Worm (Caenorhabditis elegans): Measurements from ENCODE around the gene ttll-11.

Gene ttll-11

ce11 chrIV:8722801-8723200 is 25.3 kb downstream of the ttll-11 start:
- TF ChIP-seq nhr-11 (tag; optimal IDR thresholded peaks at IDR 0.05) = no peak
- no peak for TF ChIP-seq mab-5 (tag; optimal IDR thresholded peaks at IDR 0.05)
- no peak for TF ChIP-seq nhr-23 (tag; optimal IDR thresholded peaks at IDR 0.05)
- no peak for TF ChIP-seq ama-1 (optimal IDR thresholded peaks at IDR 0.05)
- TF ChIP-seq crh-2 (tag; optimal IDR thresholded peaks at IDR 0.05) = no peak
- TF ChIP-seq Y55F3AM.14 (GFP tag; optimal IDR thresholded peaks at IDR 0.05) = no peak
- no peak for TF ChIP-seq ceh-82 (tag; optimal IDR thresholded peaks at IDR 0.05)

DNA sequence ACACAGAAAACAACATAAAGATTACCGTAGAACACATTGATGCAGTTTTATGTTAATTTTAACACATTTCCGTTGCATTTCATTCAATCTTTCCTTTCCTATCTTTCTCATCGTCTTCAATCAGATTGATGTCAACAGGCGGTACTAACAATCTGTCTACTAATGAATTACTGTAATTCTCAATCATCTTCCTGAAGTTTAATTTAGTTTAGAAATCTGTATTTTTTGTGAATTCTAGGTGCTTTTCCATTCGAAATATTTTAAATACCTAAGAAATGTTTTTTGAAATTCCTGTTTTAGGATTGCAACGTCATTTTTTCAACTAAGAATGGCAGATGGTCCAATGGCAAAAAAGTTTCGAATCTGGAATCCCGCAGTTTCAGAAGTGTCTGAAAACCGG is 26.2 kb downstream of the ttll-11 start, which contains the start of gene F21D5.9:
Gene F21D5.9, plus strand, starts transcription at position 301 of the 400 bp plus-strand sequence.
- TF ChIP-seq nhr-23 (tag; optimal IDR thresholded peaks at IDR 0.05) (no peak), alr-1 (tag; optimal IDR thresholded peaks at IDR 0.05) (no peak), lin-13 (GFP tag; optimal IDR thresholded peaks at IDR 0.05) (no peak), sma-3 (GFP tag; optimal IDR thresholded peaks at IDR 0.05) (no peak), lin-39 (tag; optimal IDR thresholded peaks at IDR 0.05) (no peak), nhr-21 (tag; optimal IDR thresholded peaks at IDR 0.05) (no peak)

DNA sequence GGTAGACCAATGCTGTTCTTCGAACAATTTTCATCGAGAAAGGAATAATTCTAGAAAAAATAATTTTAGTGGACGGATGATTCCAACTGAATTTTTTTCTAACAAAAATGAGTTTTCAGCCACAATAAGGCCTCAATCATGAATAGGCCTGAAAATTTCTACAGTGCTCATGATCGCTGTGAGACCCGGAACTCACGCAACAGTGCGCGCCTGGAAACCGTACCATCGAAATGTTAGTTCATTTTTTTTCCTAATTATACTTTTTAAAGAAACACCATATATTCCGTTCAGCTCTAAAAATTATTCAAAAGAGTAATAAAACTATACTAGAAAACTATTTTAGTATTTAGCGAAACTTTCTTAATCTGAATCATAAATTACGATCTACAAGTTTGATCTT is 27.4 kb downstream of the ttll-11 start:
- TF ChIP-seq zag-1 (tag; optimal IDR thresholded peaks at IDR 0.05) (no peak), nhr-129 (tag; optimal IDR thresholded peaks at IDR 0.05) (no peak), mdl-1 (tag; optimal IDR thresholded peaks at IDR 0.05) (no peak), ama-1 (optimal IDR thresholded peaks at IDR 0.05) (no peak), ZK546.5 (tag; optimal IDR thresholded peaks at IDR 0.05) (no peak), nhr-21 (tag; optimal IDR thresholded peaks at IDR 0.05) (no peak), R02D3.7 (tag; optimal IDR thresholded peaks at IDR 0.05) (no peak), sem-4 (tag; optimal IDR thresholded peaks at IDR 0.05) (no peak), nhr-23 (tag; optimal IDR thresholded peaks at IDR 0.05) (no peak), lsy-2 (tag; optimal IDR thresholded peaks at IDR 0.05) (no peak), unc-62 (GFP tag; optimal IDR thresholded peaks at IDR 0.05) (no peak), crh-2 (tag; optimal IDR thresholded peaks at IDR 0.05) (no peak), nhr-10 (tag; optimal IDR thresholded peaks at IDR 0.05) (no peak), skn-1 (tag; optimal IDR thresholded peaks at IDR 0.05) (no peak), snpc-4 (tag; optimal IDR thresholded peaks at IDR 0.05) (no peak)

ce11 chrIV:8725345-8725744 is 27.8 kb downstream of the ttll-11 start, which contains the start of gene pgm-3:
TSS of gene pgm-3 (plus strand) at chrIV:8725722.
- TF ChIP-seq fos-1 (tag; optimal IDR thresholded peaks at IDR 0.05) (peak; percentile 3), zag-1 (tag; optimal IDR thresholded peaks at IDR 0.05) (no peak), skn-1 (tag; optimal IDR thresholded peaks at IDR 0.05) (peak; percentile 20), sma-9 (GFP tag; optimal IDR thresholded peaks at IDR 0.05) (no peak), sma-9 (tag; optimal IDR thresholded peaks at IDR 0.05) (no peak), nhr-12 (tag; optimal IDR thresholded peaks at IDR 0.05) (no peak), ceh-16 (tag; optimal IDR thresholded peaks at IDR 0.05) (no peak), unc-55 (GFP tag; optimal IDR thresholded peaks at IDR 0.05) (no peak), mbf-1 (tag; optimal IDR thresholded peaks at IDR 0.05) (no peak)

ce11 chrIV:8728122-8728521 is 30.6 kb downstream of the ttll-11 start, which contains the start of gene otub-3:
TSS of gene otub-3 (plus strand) at chrIV:8728177.
- TF ChIP-seq R02D3.7 (tag; optimal IDR thresholded peaks at IDR 0.05) = no peak
- no peak for TF ChIP-seq blmp-1 (tag; optimal IDR thresholded peaks at IDR 0.05; ENCODE audit: insufficient read depth)
- no peak for TF ChIP-seq crh-2 (tag; optimal IDR thresholded peaks at IDR 0.05)
- TF ChIP-seq nhr-129 (tag; optimal IDR thresholded peaks at IDR 0.05) = no peak
- no peak for TF ChIP-seq peb-1 (tag; optimal IDR thresholded peaks at IDR 0.05)
- TF ChIP-seq nhr-10 (tag; optimal IDR thresholded peaks at IDR 0.05) = no peak

DNA sequence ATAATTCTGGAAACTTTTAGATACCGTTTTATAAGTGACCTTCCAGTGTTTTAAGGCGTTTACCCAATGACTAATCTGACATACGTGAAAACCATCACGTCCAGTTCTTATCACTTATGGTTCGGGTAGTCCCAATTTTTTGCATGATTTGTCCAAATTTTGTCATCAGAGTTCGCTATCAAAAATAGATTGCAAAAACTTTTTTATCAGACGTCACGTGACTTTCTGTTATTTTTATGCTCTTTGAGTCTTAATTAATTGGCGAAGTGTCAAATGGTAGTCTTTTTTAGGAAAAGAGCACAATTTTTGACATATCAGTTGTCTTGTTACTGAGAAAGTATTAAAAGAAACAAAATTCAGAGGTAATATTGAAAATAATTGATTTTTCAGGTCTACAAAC is 32.1 kb downstream of the ttll-11 start:
- no peak for TF ChIP-seq Y55F3AM.14 (GFP tag; optimal IDR thresholded peaks at IDR 0.05)
- TF ChIP-seq ceh-16 (tag; optimal IDR thresholded peaks at IDR 0.05) = no peak
- peak; percentile 38 for TF ChIP-seq sma-9 (GFP tag; optimal IDR thresholded peaks at IDR 0.05)
- TF ChIP-seq sma-9 (tag; optimal IDR thresholded peaks at IDR 0.05) = no peak
- no peak for TF ChIP-seq F13H6.1 (tag; optimal IDR thresholded peaks at IDR 0.05)
- no peak for TF ChIP-seq lsy-2 (tag; optimal IDR thresholded peaks at IDR 0.05)
- peak; percentile 1 for TF ChIP-seq crh-2 (tag; optimal IDR thresholded peaks at IDR 0.05)
- peak; percentile 16 for TF ChIP-seq fos-1 (tag; optimal IDR thresholded peaks at IDR 0.05)
